Worm (Caenorhabditis elegans): ENCODE measurements around the gene F54B8.4.

DNA sequence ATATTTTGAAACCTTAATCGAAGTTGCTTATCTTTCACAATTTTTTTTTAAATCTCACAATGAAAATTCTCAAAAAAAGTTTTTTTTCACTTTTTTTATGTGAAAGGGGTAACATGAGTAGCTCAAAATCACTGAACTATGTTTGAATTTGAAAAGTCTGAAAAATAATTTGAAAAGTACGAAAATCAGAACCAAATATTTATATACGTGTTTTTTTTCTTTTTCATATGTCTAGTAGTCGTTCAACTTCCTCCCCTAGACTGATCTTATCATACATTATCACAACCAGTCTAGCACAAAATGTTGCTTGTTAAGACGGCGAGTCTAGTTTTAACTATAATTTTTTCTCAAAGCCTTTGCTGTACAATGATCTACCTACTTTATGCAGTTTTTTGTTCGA lies 5.2 kb downstream of the F54B8.4 start, which contains the start of gene srbc-49:
- TF ChIP-seq lin-39 (tag; optimal IDR thresholded peaks at IDR 0.05) (no peak), arid-1 (GFP tag; conservative IDR thresholded peaks at IDR 0.05) (no peak), ces-1 (GFP tag; optimal IDR thresholded peaks at IDR 0.05) (no peak)

Data from whole organism, L4 larva.